Fruit fly (Drosophila melanogaster) whole organism, embryonic: ENCODE results near the gene cnc.

ENCODE experiments used
- btn ChIP-seq: fragments of 200-800 bp; sonication (Bioruptor generic); optimal IDR thresholded peaks from 2 replicates; lab custom pipeline; 2016; ENCODE audit warnings: missing biosample characterization, missing genetic modification characterization
- danr ChIP-seq: fragments of 200-800 bp; sonication (Bioruptor generic); IDR thresholded peaks from 2 replicates; pipeline ENCODE4 v1.3.6; 2022; ENCODE audit warnings: missing biosample characterization, missing genetic modification characterization

- TF ChIP-seq btn (no peak), danr (GFP tag; lab: Robert Waterston, UW) (no peak)
Observed at dm6 chr3R:23140280-23140679, 86.2 kb downstream of the cnc start.
